Worm (Caenorhabditis elegans) whole organism, mixed stage, embryonic: ENCODE data around the gene ensh-1.

Experiments
- M03D4.4 ChIP-seq: sonication (generic microtip); optimal IDR thresholded peaks from 2 replicates; lab custom pipeline; 2017; ENCODE audit warnings: mild to moderate bottlenecking, missing genetic modification characterization, missing compliant biosample characterization
- bed-3 ChIP-seq: fragments of 200-800 bp; sonication (Bioruptor generic); optimal IDR thresholded peaks from 3 replicates; lab custom pipeline; 2018; ENCODE audit warnings: mild to moderate bottlenecking, missing genetic modification characterization, moderate library complexity, missing compliant biosample characterization
- ceh-39 ChIP-seq: fragments of 150-350 bp; optimal IDR thresholded peaks from 2 replicates; lab custom pipeline; 2014; ENCODE audit warnings: missing biosample characterization, missing genetic modification characterization
- ceh-43 ChIP-seq: fragments of 200-800 bp; sonication (Bioruptor generic); optimal IDR thresholded peaks from 2 replicates; lab custom pipeline; 2018; ENCODE audit warnings: mild to moderate bottlenecking, missing genetic modification characterization, moderate library complexity, missing compliant biosample characterization
- ceh-83 ChIP-seq: fragments of 200-800 bp; sonication (Bioruptor generic); optimal IDR thresholded peaks from 2 replicates; lab custom pipeline; 2018; ENCODE audit warnings: mild to moderate bottlenecking, missing genetic modification characterization, missing compliant biosample characterization
- ces-1 ChIP-seq: fragments of 150-350 bp; optimal IDR thresholded peaks from 2 replicates; lab custom pipeline; 2014; ENCODE audit warnings: missing biosample characterization, missing genetic modification reagents, missing genetic modification characterization
- cnd-1 ChIP-seq: fragments of 200-800 bp; sonication (Bioruptor generic); optimal IDR thresholded peaks from 2 replicates; lab custom pipeline; 2018; ENCODE audit warnings: mild to moderate bottlenecking, missing genetic modification characterization, missing compliant biosample characterization
- drap-1 ChIP-seq: fragments of 200-800 bp; sonication (Bioruptor generic); optimal IDR thresholded peaks from 3 replicates; lab custom pipeline; 2018; ENCODE audit warnings: mild to moderate bottlenecking, missing genetic modification characterization, missing compliant biosample characterization
- elt-3 ChIP-seq: fragments of 150-350 bp; optimal IDR thresholded peaks from 2 replicates; lab custom pipeline; 2014; ENCODE audit warnings: missing biosample characterization, missing genetic modification characterization
- flh-1 ChIP-seq: fragments of 200-800 bp; sonication (Bioruptor generic); optimal IDR thresholded peaks from 2 replicates; lab custom pipeline; 2018; ENCODE audit warnings: mild to moderate bottlenecking, missing genetic modification characterization, moderate library complexity, missing compliant biosample characterization
- ham-2 ChIP-seq: fragments of 200-800 bp; sonication (Bioruptor generic); optimal IDR thresholded peaks from 2 replicates; lab custom pipeline; 2018; ENCODE audit warnings: mild to moderate bottlenecking, missing genetic modification characterization, missing compliant biosample characterization
- hlh-1 ChIP-seq: fragments of 150-350 bp; optimal IDR thresholded peaks from 2 replicates; lab custom pipeline; 2014; ENCODE audit warnings: missing biosample characterization, missing genetic modification reagents, missing genetic modification characterization
- lin-13 ChIP-seq: fragments of 150-350 bp; optimal IDR thresholded peaks from 2 replicates; lab custom pipeline; 2014; ENCODE audit warnings: missing biosample characterization, missing genetic modification characterization
- lin-32 ChIP-seq: fragments of 200-800 bp; sonication (Bioruptor generic); optimal IDR thresholded peaks from 2 replicates; lab custom pipeline; 2018; ENCODE audit warnings: mild to moderate bottlenecking, missing genetic modification characterization, missing compliant biosample characterization
- lsy-2 ChIP-seq: fragments of 150-350 bp; optimal IDR thresholded peaks from 2 replicates; lab custom pipeline; 2014; ENCODE audit warnings: missing biosample characterization, missing genetic modification characterization
- mab-5 ChIP-seq: fragments of 150-350 bp; optimal IDR thresholded peaks from 2 replicates; lab custom pipeline; 2014; ENCODE audit warnings: missing biosample characterization, missing genetic modification characterization
- mep-1 ChIP-seq: fragments of 150-350 bp; optimal IDR thresholded peaks from 2 replicates; lab custom pipeline; 2017; ENCODE audit warnings: missing biosample characterization, missing genetic modification reagents, missing genetic modification characterization, inconsistent platforms
- mls-2 ChIP-seq: sonication (generic microtip); optimal IDR thresholded peaks from 2 replicates; lab custom pipeline; 2016; ENCODE audit warnings: mild to moderate bottlenecking, missing genetic modification characterization, moderate library complexity, missing compliant biosample characterization
- nhr-12 ChIP-seq: fragments of 150-350 bp; optimal IDR thresholded peaks from 2 replicates; lab custom pipeline; 2014; ENCODE audit warnings: missing biosample characterization, missing genetic modification characterization
- nhr-237 ChIP-seq: fragments of 150-350 bp; optimal IDR thresholded peaks from 2 replicates; lab custom pipeline; 2014; ENCODE audit warnings: missing biosample characterization, missing genetic modification characterization
- nhr-28 ChIP-seq: fragments of 150-350 bp; optimal IDR thresholded peaks from 2 replicates; lab custom pipeline; 2014; ENCODE audit warnings: missing biosample characterization, missing genetic modification characterization
- nhr-76 ChIP-seq: sonication (generic microtip); optimal IDR thresholded peaks from 2 replicates; lab custom pipeline; 2017; ENCODE audit warnings: missing biosample characterization, missing genetic modification characterization
- pha-4 ChIP-seq: fragments of 150-350 bp; optimal IDR thresholded peaks from 2 replicates; lab custom pipeline; 2018; ENCODE audit warnings: missing biosample characterization, missing genetic modification reagents, missing genetic modification characterization
- sem-2 ChIP-seq: fragments of 200-800 bp; sonication (Bioruptor generic); optimal IDR thresholded peaks from 2 replicates; lab custom pipeline; 2018; ENCODE audit warnings: mild to moderate bottlenecking, missing genetic modification characterization, missing compliant biosample characterization
- snpc-4 ChIP-seq: fragments of 150-350 bp; optimal IDR thresholded peaks from 2 replicates; lab custom pipeline; 2014; ENCODE audit warnings: missing biosample characterization, missing genetic modification characterization
- sptf-1 ChIP-seq: sonication (generic microtip); optimal IDR thresholded peaks from 2 replicates; lab custom pipeline; 2017; ENCODE audit warnings: mild to moderate bottlenecking, missing genetic modification characterization, moderate library complexity, missing compliant biosample characterization
- tbx-8 ChIP-seq: fragments of 200-800 bp; sonication (Bioruptor generic); optimal IDR thresholded peaks from 2 replicates; lab custom pipeline; 2018; ENCODE audit warnings: mild to moderate bottlenecking, missing genetic modification characterization, moderate library complexity, missing compliant biosample characterization
- unc-120 ChIP-seq: sonication (generic microtip); optimal IDR thresholded peaks from 2 replicates; lab custom pipeline; 2017; ENCODE audit warnings: missing genetic modification characterization, missing compliant biosample characterization; ENCODE audit not compliant: poor library complexity, severe bottlenecking
- unc-39 ChIP-seq: fragments of 150-350 bp; optimal IDR thresholded peaks from 2 replicates; lab custom pipeline; 2014; ENCODE audit warnings: missing biosample characterization, missing genetic modification characterization
- unc-62 ChIP-seq: fragments of 150-350 bp; optimal IDR thresholded peaks from 2 replicates; lab custom pipeline; 2014; ENCODE audit warnings: missing biosample characterization, missing genetic modification reagents, missing genetic modification characterization
- zip-8 ChIP-seq: fragments of 150-350 bp; optimal IDR thresholded peaks from 2 replicates; lab custom pipeline; 2014; ENCODE audit warnings: missing biosample characterization, missing genetic modification characterization
- ztf-11 ChIP-seq: fragments of 150-350 bp; optimal IDR thresholded peaks from 2 replicates; lab custom pipeline; 2014; ENCODE audit warnings: missing biosample characterization, missing genetic modification characterization

Gene ensh-1

DNA sequence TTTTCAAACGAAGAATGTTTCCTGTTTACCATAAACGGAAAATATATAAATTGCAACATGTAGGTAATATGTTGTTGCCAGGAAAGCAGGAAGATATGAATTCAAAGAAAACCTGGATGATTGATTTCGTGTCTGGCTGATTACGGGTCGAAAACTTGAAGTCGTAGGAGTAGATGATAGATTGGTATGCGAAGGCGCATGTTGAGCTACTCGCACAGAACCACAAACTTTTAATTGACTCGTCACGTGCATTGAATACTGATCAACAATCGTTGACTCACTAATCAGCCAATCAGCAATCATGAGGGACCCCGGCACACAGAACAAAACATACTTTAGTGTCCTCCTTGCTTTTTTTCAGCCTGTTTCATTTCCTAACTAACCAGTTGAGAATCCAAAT is 16.0 kb downstream of the ensh-1 start:
- TF ChIP-seq ceh-39 (tag; lab: Kevin White, UChicago) (no peak), unc-120 (tag; lab: Kevin White, UChicago) (no peak), snpc-4 (tag; lab: Kevin White, UChicago) (no peak), ceh-83 (GFP tag; lab: Kevin White, UChicago) (no peak), M03D4.4 (tag; lab: Kevin White, UChicago) (no peak), mls-2 (tag; lab: Kevin White, UChicago) (no peak), pha-4 (tag; lab: Kevin White, UChicago) (no peak), lin-32 (GFP tag; lab: Kevin White, UChicago) (no peak), cnd-1 (tag; lab: Kevin White, UChicago) (no peak), mab-5 (tag; lab: Kevin White, UChicago) (no peak), ham-2 (GFP tag; lab: Kevin White, UChicago) (no peak), ztf-11 (tag; lab: Kevin White, UChicago) (no peak), tbx-8 (GFP tag; lab: Kevin White, UChicago) (no peak), ceh-43 (GFP tag; lab: Kevin White, UChicago) (no peak), lin-13 (no peak), sem-2 (GFP tag; lab: Kevin White, UChicago) (no peak), bed-3 (GFP tag; lab: Kevin White, UChicago) (no peak)

DNA sequence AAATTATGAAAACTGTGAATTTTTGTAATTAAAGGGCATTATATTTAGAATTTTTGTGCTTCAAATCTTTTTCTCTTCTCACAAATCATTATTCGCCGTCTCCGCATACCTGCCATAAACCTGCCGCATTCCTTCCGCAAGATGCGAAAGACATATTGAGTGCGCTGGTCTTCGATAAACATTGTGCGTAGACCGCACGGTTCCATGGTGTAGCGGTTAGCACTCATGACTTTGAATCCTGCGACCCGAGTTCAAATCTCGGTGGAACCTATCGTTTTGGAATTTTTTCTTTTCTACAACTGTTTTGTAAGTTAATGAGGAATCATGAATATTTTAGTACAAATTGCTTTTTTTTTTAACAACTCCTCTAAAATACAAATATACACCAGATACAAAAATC is 20.3 kb downstream of the ensh-1 start:
- TF ChIP-seq mls-2 (tag; lab: Kevin White, UChicago) (no peak), zip-8 (tag; lab: Kevin White, UChicago) (no peak), unc-39 (tag; lab: Kevin White, UChicago) (no peak), nhr-28 (no peak), mep-1 (tag; lab: Kevin White, UChicago) (no peak), unc-62 (GFP tag; lab: Kevin White, UChicago) (no peak), M03D4.4 (tag; lab: Kevin White, UChicago) (peak; percentile 20), ceh-43 (GFP tag; lab: Kevin White, UChicago) (peak; percentile 50), sem-2 (GFP tag; lab: Kevin White, UChicago) (no peak), lsy-2 (no peak), mab-5 (tag; lab: Kevin White, UChicago) (no peak), ham-2 (GFP tag; lab: Kevin White, UChicago) (peak; percentile 25), ceh-83 (GFP tag; lab: Kevin White, UChicago) (peak; percentile 76), ztf-11 (tag; lab: Kevin White, UChicago) (no peak), nhr-76 (tag; lab: Kevin White, UChicago) (no peak), cnd-1 (tag; lab: Kevin White, UChicago) (peak; percentile 24), bed-3 (GFP tag; lab: Kevin White, UChicago) (peak; percentile 23), drap-1 (GFP tag; lab: Kevin White, UChicago) (no peak), pha-4 (tag; lab: Kevin White, UChicago) (no peak), nhr-12 (tag; lab: Kevin White, UChicago) (no peak), nhr-237 (tag; lab: Kevin White, UChicago) (no peak), lin-13 (no peak), snpc-4 (tag; lab: Kevin White, UChicago) (no peak), unc-120 (tag; lab: Kevin White, UChicago) (no peak), flh-1 (GFP tag; lab: Kevin White, UChicago) (no peak)

DNA sequence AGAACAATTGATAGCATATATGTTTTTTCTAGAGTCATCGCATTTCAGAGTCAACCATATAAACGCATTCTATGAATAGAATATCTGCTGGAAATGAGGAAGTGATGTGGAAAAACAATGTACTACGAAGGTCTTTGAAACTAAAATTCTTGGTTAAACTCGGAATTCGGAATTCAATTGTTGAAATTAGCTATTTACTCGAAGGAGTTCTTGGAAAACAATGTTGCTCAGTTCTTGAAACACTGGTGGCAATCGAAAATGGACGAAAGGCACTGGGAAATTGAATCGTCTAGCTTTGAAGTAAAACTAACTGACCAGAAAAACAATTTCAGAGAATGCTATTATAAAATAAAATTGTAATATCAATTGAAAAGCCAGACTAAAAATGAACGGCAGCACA is 21.2 kb downstream of the ensh-1 start:
- TF ChIP-seq unc-120 (tag; lab: Kevin White, UChicago): no peak
- TF ChIP-seq sem-2 (GFP tag; lab: Kevin White, UChicago): no peak
- no peak for TF ChIP-seq mep-1 (tag; lab: Kevin White, UChicago)
- no peak for TF ChIP-seq ceh-39 (tag; lab: Kevin White, UChicago)
- TF ChIP-seq ces-1 (GFP tag; lab: Kevin White, UChicago): no peak
- TF ChIP-seq flh-1 (GFP tag; lab: Kevin White, UChicago): no peak
- no peak for TF ChIP-seq tbx-8 (GFP tag; lab: Kevin White, UChicago)
- no peak for TF ChIP-seq nhr-12 (tag; lab: Kevin White, UChicago)
- TF ChIP-seq nhr-237 (tag; lab: Kevin White, UChicago): no peak
- TF ChIP-seq zip-8 (tag; lab: Kevin White, UChicago): no peak
- TF ChIP-seq, all 35 proteins: peak for 0

DNA sequence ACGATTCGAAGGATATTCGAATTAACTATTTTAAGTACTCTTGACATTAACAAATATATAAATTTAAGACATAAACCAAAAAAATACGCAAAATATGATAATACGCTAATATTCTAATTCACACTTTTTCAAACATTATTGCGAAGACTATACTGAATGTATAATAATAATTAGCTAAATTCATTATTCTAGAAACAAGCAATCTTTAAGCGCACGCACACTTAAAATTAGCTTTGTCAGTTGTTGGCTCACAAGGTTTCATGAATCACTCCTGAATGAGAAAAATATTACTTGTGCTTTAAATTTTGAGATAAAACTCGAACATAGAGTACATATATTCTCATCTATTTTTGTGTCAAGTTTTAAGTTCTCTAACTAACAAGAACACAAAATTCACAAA is 21.7 kb downstream of the ensh-1 start:
- no peak for TF ChIP-seq tbx-8 (GFP tag; lab: Kevin White, UChicago)
- no peak for TF ChIP-seq unc-62 (GFP tag; lab: Kevin White, UChicago)
- no peak for TF ChIP-seq pha-4 (tag; lab: Kevin White, UChicago)
- TF ChIP-seq sem-2 (GFP tag; lab: Kevin White, UChicago): no peak
- TF ChIP-seq elt-3: no peak
- TF ChIP-seq unc-39 (tag; lab: Kevin White, UChicago): no peak
- no peak for TF ChIP-seq flh-1 (GFP tag; lab: Kevin White, UChicago)
- TF ChIP-seq sptf-1 (tag; lab: Kevin White, UChicago): no peak
- no peak for TF ChIP-seq lin-13
- no peak for TF ChIP-seq hlh-1
- no peak for TF ChIP-seq ztf-11 (tag; lab: Kevin White, UChicago)
- TF ChIP-seq ceh-39 (tag; lab: Kevin White, UChicago): no peak
- TF ChIP-seq nhr-237 (tag; lab: Kevin White, UChicago): no peak
- no peak for TF ChIP-seq nhr-76 (tag; lab: Kevin White, UChicago)
- no peak for TF ChIP-seq ceh-43 (GFP tag; lab: Kevin White, UChicago)
- TF ChIP-seq snpc-4 (tag; lab: Kevin White, UChicago): no peak
- no peak for TF ChIP-seq lin-32 (GFP tag; lab: Kevin White, UChicago)
- no peak for TF ChIP-seq mab-5 (tag; lab: Kevin White, UChicago)
- TF ChIP-seq mls-2 (tag; lab: Kevin White, UChicago): no peak
- no peak for TF ChIP-seq ces-1 (GFP tag; lab: Kevin White, UChicago)
- TF ChIP-seq, all 35 proteins: peak for 0
